Fruit fly (Drosophila melanogaster) whole organism, embryonic: ENCODE data around the gene Rnp4F.

Source experiments
- CG10267 ChIP-seq: fragments of 200-800 bp; sonication (Bioruptor generic); optimal IDR thresholded peaks from 2 replicates; lab custom pipeline; 2018; ENCODE audit warnings: missing biosample characterization, mild to moderate bottlenecking, missing genetic modification characterization, moderate library complexity
- CG10366 ChIP-seq: fragments of 200-800 bp; sonication (Bioruptor generic); IDR thresholded peaks from 2 replicates; pipeline ENCODE4 v1.3.6; 2022; ENCODE audit warnings: missing biosample characterization, missing genetic modification characterization
- CG13624 ChIP-seq: fragments of 200-800 bp; sonication (Bioruptor generic); optimal IDR thresholded peaks from 2 replicates; lab custom pipeline; 2016; ENCODE audit warnings: missing biosample characterization, missing genetic modification characterization
- CG14860 ChIP-seq: fragments of 200-800 bp; sonication (Bioruptor generic); IDR thresholded peaks from 3 replicates; pipeline ENCODE4 v1.3.6; 2022; ENCODE audit warnings: missing biosample characterization, missing genetic modification characterization; ENCODE audit not compliant: partially characterized antibody
- CG1647 ChIP-seq: fragments of 200-800 bp; sonication (Bioruptor generic); optimal IDR thresholded peaks from 3 replicates; lab custom pipeline; 2016; ENCODE audit warnings: missing biosample characterization, missing genetic modification characterization
- CG16779 ChIP-seq: fragments of 200-800 bp; sonication (Bioruptor generic); IDR thresholded peaks from 2 replicates; pipeline ENCODE4 v1.3.6; 2022; ENCODE audit warnings: missing biosample characterization, missing genetic modification characterization
- CG16863 ChIP-seq: fragments of 200-800 bp; sonication (Bioruptor generic); optimal IDR thresholded peaks from 3 replicates; lab custom pipeline; 2016; ENCODE audit warnings: missing biosample characterization, missing genetic modification characterization
- CG17328 ChIP-seq: fragments of 200-800 bp; sonication (Bioruptor generic); IDR thresholded peaks from 2 replicates; pipeline ENCODE4 v1.3.6; 2022; ENCODE audit warnings: missing biosample characterization, missing genetic modification characterization
- CG17829 ChIP-seq: fragments of 200-800 bp; optimal IDR thresholded peaks from 2 replicates; lab custom pipeline; 2019; ENCODE audit warnings: missing biosample characterization, mild to moderate bottlenecking, missing genetic modification characterization, moderate library complexity
- CG17912 ChIP-seq: fragments of 200-800 bp; sonication (Bioruptor generic); optimal IDR thresholded peaks from 2 replicates; lab custom pipeline; 2018; ENCODE audit warnings: missing biosample characterization, mild to moderate bottlenecking, missing genetic modification characterization
- CG33557 ChIP-seq: fragments of 200-800 bp; sonication (Bioruptor generic); optimal IDR thresholded peaks from 2 replicates; lab custom pipeline; 2019; ENCODE audit warnings: missing biosample characterization, mild to moderate bottlenecking, missing genetic modification characterization, moderate library complexity
- CG6813 ChIP-seq: fragments of 200-800 bp; sonication (Bioruptor generic); optimal IDR thresholded peaks from 2 replicates; lab custom pipeline; 2017; ENCODE audit warnings: missing biosample characterization, missing genetic modification characterization, mild to moderate bottlenecking, moderate library complexity, missing genetic modification reagents
- CG7372 ChIP-seq: fragments of 200-800 bp; sonication (Bioruptor generic); IDR thresholded peaks from 2 replicates; pipeline ENCODE4 v1.3.6; 2022; ENCODE audit warnings: missing biosample characterization, missing genetic modification characterization
- CG7556 ChIP-seq: fragments of 200-800 bp; sonication (Bioruptor generic); optimal IDR thresholded peaks from 2 replicates; lab custom pipeline; 2017; ENCODE audit warnings: missing biosample characterization, mild to moderate bottlenecking, missing genetic modification characterization
- CG7987 ChIP-seq: fragments of 200-800 bp; sonication (Bioruptor generic); optimal IDR thresholded peaks from 2 replicates; lab custom pipeline; 2018; ENCODE audit warnings: missing biosample characterization, mild to moderate bottlenecking, missing genetic modification characterization, moderate library complexity
- CG8290 ChIP-seq, 3 experiments: fragments of 200-800 bp; sonication (Bioruptor generic); optimal IDR thresholded peaks; 2 replicates each; lab custom pipeline; 2016 to 2019; ENCODE audit warnings: missing biosample characterization in 3 of 3, missing genetic modification characterization in 3 of 3, mild to moderate bottlenecking in 2 of 3, moderate library complexity in 1 of 3
- CG8359 ChIP-seq: fragments of 200-800 bp; sonication (Bioruptor generic); optimal IDR thresholded peaks from 2 replicates; lab custom pipeline; 2017; ENCODE audit warnings: missing biosample characterization, mild to moderate bottlenecking, missing genetic modification characterization, borderline replicate concordance
- CG9727 ChIP-seq: fragments of 200-800 bp; sonication (Bioruptor generic); optimal IDR thresholded peaks from 3 replicates; lab custom pipeline; 2017; ENCODE audit warnings: missing biosample characterization, mild to moderate bottlenecking, missing genetic modification characterization
- D19B ChIP-seq: fragments of 200-800 bp; sonication (Bioruptor generic); optimal IDR thresholded peaks from 2 replicates; lab custom pipeline; 2017; ENCODE audit warnings: missing biosample characterization, mild to moderate bottlenecking, missing genetic modification characterization
- Dek ChIP-seq: fragments of 200-800 bp; sonication (Bioruptor generic); optimal IDR thresholded peaks from 3 replicates; lab custom pipeline; 2019; ENCODE audit warnings: missing biosample characterization, mild to moderate bottlenecking, missing genetic modification characterization, moderate library complexity
- Dip2 ChIP-seq: fragments of 200-800 bp; sonication (Bioruptor generic); IDR thresholded peaks from 2 replicates; pipeline ENCODE4 v1.3.6; 2022; ENCODE audit warnings: missing biosample characterization, missing genetic modification characterization
- Dip3 ChIP-seq: fragments of 200-800 bp; sonication (Bioruptor generic); optimal IDR thresholded peaks from 3 replicates; lab custom pipeline; 2016; ENCODE audit warnings: missing biosample characterization, missing genetic modification characterization
- E2f2 ChIP-seq: fragments of 200-800 bp; sonication (Bioruptor generic); IDR thresholded peaks from 2 replicates; pipeline ENCODE4 v1.3.6; 2022; ENCODE audit warnings: missing biosample characterization, missing genetic modification characterization
- Elba2 ChIP-seq: fragments of 200-800 bp; sonication (Bioruptor generic); optimal IDR thresholded peaks from 3 replicates; lab custom pipeline; 2016; ENCODE audit warnings: missing biosample characterization, missing genetic modification characterization
- Fer2 ChIP-seq: fragments of 200-800 bp; sonication (Bioruptor generic); optimal IDR thresholded peaks from 2 replicates; lab custom pipeline; 2018; ENCODE audit warnings: missing biosample characterization, mild to moderate bottlenecking, missing genetic modification characterization, moderate library complexity
- Fer3 ChIP-seq: fragments of 200-800 bp; sonication (Bioruptor generic); optimal IDR thresholded peaks from 2 replicates; lab custom pipeline; 2018; ENCODE audit warnings: missing biosample characterization, mild to moderate bottlenecking, missing genetic modification characterization, moderate library complexity
- HLH3B ChIP-seq: fragments of 200-800 bp; sonication (Bioruptor generic); IDR thresholded peaks from 2 replicates; pipeline ENCODE4 v1.3.6; 2022; ENCODE audit warnings: missing biosample characterization, missing genetic modification characterization
- Hr3 ChIP-seq: fragments of 200-800 bp; sonication (Bioruptor generic); optimal IDR thresholded peaks from 3 replicates; lab custom pipeline; 2016; ENCODE audit warnings: missing biosample characterization, missing genetic modification characterization
- Hr78 ChIP-seq, 2 experiments: fragments of 200-800 bp in 1 of 2; fragments of >200 bp in 1 of 2; sonication (Bioruptor generic) in 1 of 2; optimal IDR thresholded peaks; 2 replicates each; lab custom pipeline; 2017 to 2019; ENCODE audit warnings: missing biosample characterization in 2 of 2, missing genetic modification characterization in 2 of 2, mild to moderate bottlenecking in 1 of 2, moderate library complexity in 1 of 2
- Oaz ChIP-seq: fragments of 200-800 bp; sonication (Bioruptor generic); IDR thresholded peaks from 2 replicates; pipeline ENCODE4 v1.3.6; 2022; ENCODE audit warnings: missing biosample characterization, missing genetic modification characterization
- Oli ChIP-seq: fragments of 200-800 bp; sonication (Bioruptor generic); optimal IDR thresholded peaks from 2 replicates; lab custom pipeline; 2018; ENCODE audit warnings: missing biosample characterization, mild to moderate bottlenecking, missing genetic modification characterization, moderate library complexity
- Opbp ChIP-seq: fragments of 200-800 bp; sonication (Bioruptor generic); IDR thresholded peaks from 3 replicates; pipeline ENCODE4 v1.3.6; 2022; ENCODE audit warnings: missing biosample characterization, missing genetic modification characterization; ENCODE audit not compliant: partially characterized antibody
- Side ChIP-seq: fragments of 200-800 bp; sonication (Bioruptor generic); optimal IDR thresholded peaks from 2 replicates; lab custom pipeline; 2016; ENCODE audit warnings: missing biosample characterization, missing genetic modification characterization
- Six4 ChIP-seq: fragments of 200-800 bp; sonication (Bioruptor generic); optimal IDR thresholded peaks from 2 replicates; lab custom pipeline; 2016; ENCODE audit warnings: missing biosample characterization, missing genetic modification characterization
- TFAM ChIP-seq: fragments of 200-800 bp; sonication (Bioruptor generic); optimal IDR thresholded peaks from 2 replicates; lab custom pipeline; 2017; ENCODE audit warnings: missing biosample characterization, missing genetic modification characterization, inconsistent platforms
- bbx ChIP-seq: fragments of 200-800 bp; sonication (Bioruptor generic); IDR thresholded peaks from 2 replicates; pipeline ENCODE4 v1.3.6; 2022; ENCODE audit warnings: missing biosample characterization, missing genetic modification characterization; ENCODE audit not compliant: partially characterized antibody
- bsh ChIP-seq, 2 experiments: fragments of 200-800 bp; sonication (Bioruptor generic); optimal IDR thresholded peaks; 2 replicates each; lab custom pipeline; 2017 to 2018; ENCODE audit warnings: mild to moderate bottlenecking in 2 of 2, missing biosample characterization in 2 of 2, missing genetic modification characterization in 2 of 2, moderate library complexity in 1 of 2
- chif ChIP-seq, 2 experiments: fragments of 200-800 bp; sonication (Bioruptor generic); optimal IDR thresholded peaks; 3 replicates each; lab custom pipeline; 2016; ENCODE audit warnings: missing biosample characterization in 2 of 2, missing genetic modification characterization in 2 of 2
- corto ChIP-seq: fragments of 200-800 bp; sonication (Bioruptor generic); optimal IDR thresholded peaks from 2 replicates; lab custom pipeline; 2016; ENCODE audit warnings: missing biosample characterization, mild to moderate bottlenecking, missing genetic modification characterization, moderate library complexity
- crc ChIP-seq: fragments of 200-800 bp; sonication (Bioruptor generic); optimal IDR thresholded peaks from 2 replicates; lab custom pipeline; 2016; ENCODE audit warnings: missing biosample characterization, missing genetic modification characterization
- danr ChIP-seq: fragments of 200-800 bp; sonication (Bioruptor generic); IDR thresholded peaks from 2 replicates; pipeline ENCODE4 v1.3.6; 2022; ENCODE audit warnings: missing biosample characterization, missing genetic modification characterization
- dmrt99B ChIP-seq: fragments of 200-800 bp; sonication (Bioruptor generic); optimal IDR thresholded peaks from 2 replicates; lab custom pipeline; 2018; ENCODE audit warnings: missing biosample characterization, mild to moderate bottlenecking, missing genetic modification characterization, moderate library complexity
- ind ChIP-seq: fragments of 200-800 bp; sonication (Bioruptor generic); optimal IDR thresholded peaks from 3 replicates; lab custom pipeline; 2016; ENCODE audit warnings: missing biosample characterization, missing genetic modification characterization
- insv ChIP-seq, 2 experiments: fragments of 200-800 bp; sonication (Bioruptor generic); optimal IDR thresholded peaks; 3 replicates each; lab custom pipeline; 2016 to 2018; ENCODE audit warnings: missing biosample characterization in 2 of 2, missing genetic modification characterization in 2 of 2
- kah ChIP-seq: fragments of 200-800 bp; sonication (Bioruptor generic); optimal IDR thresholded peaks from 2 replicates; lab custom pipeline; 2018; ENCODE audit warnings: missing biosample characterization, mild to moderate bottlenecking, missing genetic modification characterization
- p53 ChIP-seq: fragments of 200-800 bp; sonication (Bioruptor generic); optimal IDR thresholded peaks from 2 replicates; lab custom pipeline; 2016; ENCODE audit warnings: missing biosample characterization, missing genetic modification characterization
- pfk ChIP-seq: fragments of 200-800 bp; sonication (Bioruptor generic); optimal IDR thresholded peaks from 2 replicates; lab custom pipeline; 2018; ENCODE audit warnings: missing biosample characterization, mild to moderate bottlenecking, missing genetic modification characterization, moderate library complexity
- pzg ChIP-seq: fragments of 200-800 bp; sonication (Bioruptor generic); optimal IDR thresholded peaks from 3 replicates; lab custom pipeline; 2018; ENCODE audit warnings: missing biosample characterization, mild to moderate bottlenecking, missing genetic modification characterization, moderate library complexity
- tap ChIP-seq: fragments of 200-800 bp; optimal IDR thresholded peaks from 3 replicates; lab custom pipeline; 2019; ENCODE audit warnings: missing biosample characterization, mild to moderate bottlenecking, missing genetic modification characterization, moderate library complexity
- ttk ChIP-seq: fragments of 200-800 bp; sonication (Bioruptor generic); IDR thresholded peaks from 2 replicates; pipeline ENCODE4 v2.1.2; 2022; ENCODE audit warnings: missing biosample characterization, missing genetic modification characterization

The Rnp4F gene

DNA sequence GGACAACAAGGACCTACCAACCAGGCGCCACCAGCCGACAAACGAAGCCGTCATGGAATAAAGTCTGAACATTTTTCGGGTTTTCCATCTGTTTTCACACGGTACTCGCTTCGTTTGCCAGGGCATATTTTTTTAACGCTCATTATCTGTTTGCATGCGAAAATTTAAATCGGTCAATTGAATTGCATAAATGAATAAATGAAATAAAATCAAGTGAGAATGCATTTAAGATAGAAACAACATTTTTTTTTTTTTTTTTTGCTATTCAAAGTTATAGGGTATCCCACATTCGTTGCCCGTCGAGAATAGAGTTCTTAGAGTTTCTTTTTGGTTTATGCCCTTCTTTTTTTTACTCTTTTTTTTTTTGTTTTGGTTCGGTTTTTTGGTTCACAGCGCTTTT, 36.7 kb downstream of the Rnp4F start (continued):
- TF ChIP-seq tap (tag; lab: Kevin White, UChicago) = peak; percentile 55
- no peak for TF ChIP-seq CG33557 (GFP tag; lab: Kevin White, UChicago)
- no peak for TF ChIP-seq CG17912 (GFP tag; lab: Kevin White, UChicago)
- TF ChIP-seq Oaz (GFP tag; lab: Robert Waterston, UW) = 0 out of 2 replicates have a peak, but pooled peaks have one; percentile 24
- TF ChIP-seq D19B (GFP tag; lab: Kevin White, UChicago) = peak; percentile 82
- TF ChIP-seq pfk (GFP tag; lab: Kevin White, UChicago) = no peak
- TF ChIP-seq Fer3 (tag; lab: Kevin White, UChicago) = peak; percentile 59
- no peak for TF ChIP-seq kah (GFP tag; lab: Kevin White, UChicago)
- TF ChIP-seq Side (GFP tag; lab: Kevin White, UChicago) = peak; percentile 6
- TF ChIP-seq chif (GFP tag; optimal IDR thresholded peaks at IDR 0.05; lab: Kevin White, UChicago) = peak in 1 of 2 experiments; percentile 48
- TF ChIP-seq ind (GFP tag; lab: Kevin White, UChicago) = peak; percentile 58
- TF ChIP-seq CG14860 (GFP tag; lab: Robert Waterston, UW) = no peak
- TF ChIP-seq CG16863 (GFP tag; lab: Kevin White, UChicago) = peak; percentile 27
- TF ChIP-seq Six4 (GFP tag; lab: Kevin White, UChicago) = no peak
- peak; percentile 26 for TF ChIP-seq CG7556 (GFP tag; lab: Kevin White, UChicago)
- TF ChIP-seq Fer2 (tag; lab: Kevin White, UChicago) = peak; percentile 39
- TF ChIP-seq pzg (GFP tag; lab: Kevin White, UChicago) = no peak
- TF ChIP-seq insv (GFP tag; optimal IDR thresholded peaks at IDR 0.05; lab: Kevin White, UChicago) = no peak
- peak; percentile 17; the same call in 1 of the 2 replicates for TF ChIP-seq CG10366 (GFP tag; lab: Robert Waterston, UW)
- no peak for TF ChIP-seq Hr78 (GFP tag; optimal IDR thresholded peaks at IDR 0.05; lab: Kevin White, UChicago)
- TF ChIP-seq E2f2 (GFP tag; lab: Robert Waterston, UW) = peak; percentile 16; the same call in 1 of the 2 replicates
- no peak for TF ChIP-seq bsh (GFP tag; optimal IDR thresholded peaks at IDR 0.05; lab: Kevin White, UChicago)
- peak; percentile 33 for TF ChIP-seq Dek (tag; lab: Kevin White, UChicago)
- TF ChIP-seq Dip2 (GFP tag; lab: Robert Waterston, UW) = no peak
- TF ChIP-seq CG6813 (GFP tag; lab: Kevin White, UChicago) = peak; percentile 57
- no peak for TF ChIP-seq Hr3 (GFP tag; lab: Kevin White, UChicago)
- peak; percentile 30 for TF ChIP-seq CG1647 (GFP tag; lab: Kevin White, UChicago)
- TF ChIP-seq bbx = no peak
- TF ChIP-seq CG7987 (GFP tag; lab: Kevin White, UChicago) = no peak
- TF ChIP-seq CG7372 = no peak
- no peak for TF ChIP-seq Elba2 (GFP tag; lab: Kevin White, UChicago)
- no peak for TF ChIP-seq CG16779
- no peak for TF ChIP-seq Opbp (GFP tag; lab: Robert Waterston, UW)
- no peak for TF ChIP-seq corto (GFP tag; lab: Kevin White, UChicago)
- TF ChIP-seq HLH3B (GFP tag; lab: Robert Waterston, UW) = peak; percentile 54
- no peak for TF ChIP-seq p53
- peak; percentile 34; the same call in 1 of the 2 replicates for TF ChIP-seq ttk (GFP tag; lab: Robert Waterston, UW)
- TF ChIP-seq Oli (tag; lab: Kevin White, UChicago) = peak; percentile 10
- no peak for TF ChIP-seq danr (GFP tag; lab: Robert Waterston, UW)
- peak; percentile 64 for TF ChIP-seq dmrt99B (tag; lab: Kevin White, UChicago)
- peak; percentile 32 for TF ChIP-seq CG13624 (GFP tag; lab: Kevin White, UChicago)
- TF ChIP-seq CG17328 (GFP tag; lab: Robert Waterston, UW) = peak; percentile 37
- peak; percentile 48 for TF ChIP-seq CG10267 (tag; lab: Kevin White, UChicago)
- no peak for TF ChIP-seq CG17829 (tag; lab: Kevin White, UChicago)
- peak; percentile 74 for TF ChIP-seq CG9727 (GFP tag; lab: Kevin White, UChicago)
- no peak for TF ChIP-seq CG8290 (GFP tag; optimal IDR thresholded peaks at IDR 0.05; lab: Kevin White, UChicago)
- TF ChIP-seq CG8290 (tag; optimal IDR thresholded peaks at IDR 0.05; lab: Kevin White, UChicago) = no peak
- no peak for TF ChIP-seq CG8359 (GFP tag; lab: Kevin White, UChicago)
- TF ChIP-seq crc (GFP tag; lab: Kevin White, UChicago) = no peak
- TF ChIP-seq TFAM = no peak
- TF ChIP-seq Dip3 (GFP tag; lab: Kevin White, UChicago) = no peak
